Fruit fly (Drosophila melanogaster) Kc167 (cell line): Measurements from ENCODE around the gene CG42814.

Experiments
- Myc ChIP-seq: fragments of >200 bp; optimal IDR thresholded peaks from 2 replicates; lab custom pipeline; 2017; ENCODE audit warnings: missing external identifiers
- Sin3A ChIP-seq: fragments of >200 bp; optimal IDR thresholded peaks from 2 replicates; lab custom pipeline; 2018; ENCODE audit warnings: missing external identifiers
- h ChIP-seq: fragments of >200 bp; optimal IDR thresholded peaks from 3 replicates; lab custom pipeline; 2018; ENCODE audit warnings: missing external identifiers
- insv ChIP-seq: fragments of >200 bp; optimal IDR thresholded peaks from 3 replicates; lab custom pipeline; 2018; ENCODE audit warnings: missing external identifiers
- psq ChIP-seq: fragments of >200 bp; optimal IDR thresholded peaks from 2 replicates; lab custom pipeline; 2017; ENCODE audit warnings: missing external identifiers
- ttk ChIP-seq: sonication (Bioruptor generic); optimal IDR thresholded peaks from 2 replicates; lab custom pipeline; 2017; ENCODE audit warnings: missing external identifiers

CG42814 gene

dm6 chr3R:27226080-27226648 lies 3.1 kb downstream of the CG42814 start:
- no peak for TF ChIP-seq Myc (lab: Kevin White, UChicago)
- TF ChIP-seq Sin3A (lab: Kevin White, UChicago), result no peak
- TF ChIP-seq insv (lab: Kevin White, UChicago), result no peak
- TF ChIP-seq h (lab: Kevin White, UChicago), result no peak
- TF ChIP-seq psq (lab: Kevin White, UChicago), result no peak
- TF ChIP-seq ttk (lab: Kevin White, UChicago), result no peak

dm6 chr3R:27225490-27225889 lies 3.8 kb downstream of the CG42814 start:
- TF ChIP-seq psq (lab: Kevin White, UChicago), result no peak

dm6 chr3R:27224727-27225126 lies 4.5 kb downstream of the CG42814 start:
- no peak for TF ChIP-seq Sin3A (lab: Kevin White, UChicago)
- TF ChIP-seq ttk (lab: Kevin White, UChicago), result no peak
- no peak for TF ChIP-seq Myc (lab: Kevin White, UChicago)
- no peak for TF ChIP-seq psq (lab: Kevin White, UChicago)
- TF ChIP-seq h (lab: Kevin White, UChicago), result no peak
- no peak for TF ChIP-seq insv (lab: Kevin White, UChicago)

dm6 chr3R:27223012-27223411 lies 6.3 kb downstream of the CG42814 start:
- TF ChIP-seq ttk (lab: Kevin White, UChicago), result no peak
- no peak for TF ChIP-seq insv (lab: Kevin White, UChicago)
- TF ChIP-seq Sin3A (lab: Kevin White, UChicago), result no peak
- no peak for TF ChIP-seq psq (lab: Kevin White, UChicago)
- no peak for TF ChIP-seq Myc (lab: Kevin White, UChicago)
- TF ChIP-seq h (lab: Kevin White, UChicago), result no peak

dm6 chr3R:27222013-27222673 lies 7.1 kb downstream of the CG42814 start:
- no peak for TF ChIP-seq Sin3A (lab: Kevin White, UChicago)
- TF ChIP-seq insv (lab: Kevin White, UChicago), result no peak
- no peak for TF ChIP-seq h (lab: Kevin White, UChicago)
- TF ChIP-seq Myc (lab: Kevin White, UChicago), result no peak
- no peak for TF ChIP-seq ttk (lab: Kevin White, UChicago)
- no peak for TF ChIP-seq psq (lab: Kevin White, UChicago)

dm6 chr3R:27220829-27221463 lies 8.3 kb downstream of the CG42814 start:
- TF ChIP-seq Sin3A (lab: Kevin White, UChicago), result no peak
- TF ChIP-seq ttk (lab: Kevin White, UChicago), result no peak
- TF ChIP-seq psq (lab: Kevin White, UChicago), result no peak
- TF ChIP-seq insv (lab: Kevin White, UChicago), result no peak
- no peak for TF ChIP-seq h (lab: Kevin White, UChicago)
- no peak for TF ChIP-seq Myc (lab: Kevin White, UChicago)

dm6 chr3R:27218814-27219213 lies 10.5 kb downstream of the CG42814 start:
- TF ChIP-seq psq (lab: Kevin White, UChicago) (no peak), ttk (lab: Kevin White, UChicago) (no peak), insv (lab: Kevin White, UChicago) (no peak), Sin3A (lab: Kevin White, UChicago) (no peak), Myc (lab: Kevin White, UChicago) (no peak), h (lab: Kevin White, UChicago) (no peak)

dm6 chr3R:27218288-27218687 lies 11.0 kb downstream of the CG42814 start:
- TF ChIP-seq ttk (lab: Kevin White, UChicago) (no peak), h (lab: Kevin White, UChicago) (no peak), Sin3A (lab: Kevin White, UChicago) (no peak), insv (lab: Kevin White, UChicago) (no peak), Myc (lab: Kevin White, UChicago) (no peak), psq (lab: Kevin White, UChicago) (no peak)

dm6 chr3R:27217465-27218059 lies 11.7 kb downstream of the CG42814 start:
- TF ChIP-seq ttk (lab: Kevin White, UChicago) (no peak), psq (lab: Kevin White, UChicago) (no peak), Myc (lab: Kevin White, UChicago) (no peak), h (lab: Kevin White, UChicago) (no peak), Sin3A (lab: Kevin White, UChicago) (no peak), insv (lab: Kevin White, UChicago) (no peak)

dm6 chr3R:27214949-27215348 lies 14.3 kb downstream of the CG42814 start:
- TF ChIP-seq ttk (lab: Kevin White, UChicago), result no peak
- TF ChIP-seq insv (lab: Kevin White, UChicago), result no peak
- TF ChIP-seq h (lab: Kevin White, UChicago), result no peak
- TF ChIP-seq Sin3A (lab: Kevin White, UChicago), result no peak
- TF ChIP-seq Myc (lab: Kevin White, UChicago), result no peak
- no peak for TF ChIP-seq psq (lab: Kevin White, UChicago)

- TF ChIP-seq psq (lab: Kevin White, UChicago) (no peak), h (lab: Kevin White, UChicago) (no peak), Sin3A (lab: Kevin White, UChicago) (no peak), insv (lab: Kevin White, UChicago) (no peak), Myc (lab: Kevin White, UChicago) (no peak), ttk (lab: Kevin White, UChicago) (no peak)
These were observed 16.2 kb downstream of the CG42814 start for dm6 chr3R:27212979-27213580.
